Fruit fly (Drosophila melanogaster) ovary, adult (tissue): ENCODE data around the gene Krn.
A peak's percentile ranks its signal among the peaks of the same experiment; 100 is the strongest.

Experiments used
- CG17801 ChIP-seq: fragments of 200-800 bp; optimal IDR thresholded peaks from 2 replicates; lab custom pipeline; 2019; ENCODE audit warnings: missing biosample characterization, mild to moderate bottlenecking, missing genetic modification characterization, moderate library complexity; ENCODE audit not compliant: partially characterized antibody

The Krn gene

DNA sequence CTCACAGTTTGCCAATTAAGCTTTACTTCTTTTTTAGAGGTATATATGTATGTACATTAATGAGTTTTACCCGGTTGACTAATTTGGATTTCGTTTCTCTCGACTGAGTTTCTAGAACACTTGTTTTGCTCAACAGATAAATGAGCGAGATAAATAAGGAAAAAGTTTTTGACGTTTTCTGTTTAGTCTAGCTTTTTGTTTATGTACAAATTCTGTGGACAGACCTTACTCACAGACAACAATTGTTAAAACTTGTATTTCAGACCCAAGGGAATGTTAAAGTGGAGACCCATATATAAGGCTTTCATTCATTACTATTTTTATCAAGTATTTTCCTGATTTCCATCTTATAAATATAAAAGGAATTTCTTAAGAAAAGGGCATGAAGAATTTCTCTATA is 29.1 kb downstream of the Krn start:
- TF ChIP-seq CG17801 (GFP tag; lab: Kevin White, UChicago), result no peak

DNA sequence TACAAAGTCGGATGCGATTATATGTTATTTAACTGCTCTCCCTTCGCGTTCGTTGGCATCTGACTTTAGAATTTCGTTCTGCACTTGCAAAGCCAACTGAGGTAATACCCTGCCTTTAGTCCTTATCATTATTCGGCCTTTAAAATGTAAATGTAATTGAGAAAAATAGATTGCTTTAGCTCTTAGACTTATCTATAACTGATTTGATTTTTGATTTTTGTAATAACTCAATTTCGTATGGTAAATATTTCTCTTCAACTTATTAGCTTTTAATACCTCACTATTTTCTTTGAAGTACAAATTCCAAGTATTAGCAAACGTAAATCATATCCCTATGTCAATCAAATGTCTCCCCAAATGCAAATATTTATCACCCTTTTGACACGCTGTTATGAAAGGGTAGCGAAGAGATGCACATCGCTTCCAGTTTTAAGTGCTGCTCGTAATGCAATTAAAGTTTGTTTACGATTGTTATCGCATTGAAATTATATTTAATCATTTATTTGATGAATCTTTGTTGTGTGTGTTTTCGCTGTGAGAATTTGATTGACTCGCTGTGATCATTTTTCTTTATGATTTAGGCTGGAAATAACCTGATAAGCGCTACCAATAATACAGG is 29.8 kb downstream of the Krn start:
- TF ChIP-seq CG17801 (GFP tag; lab: Kevin White, UChicago), result no peak

DNA sequence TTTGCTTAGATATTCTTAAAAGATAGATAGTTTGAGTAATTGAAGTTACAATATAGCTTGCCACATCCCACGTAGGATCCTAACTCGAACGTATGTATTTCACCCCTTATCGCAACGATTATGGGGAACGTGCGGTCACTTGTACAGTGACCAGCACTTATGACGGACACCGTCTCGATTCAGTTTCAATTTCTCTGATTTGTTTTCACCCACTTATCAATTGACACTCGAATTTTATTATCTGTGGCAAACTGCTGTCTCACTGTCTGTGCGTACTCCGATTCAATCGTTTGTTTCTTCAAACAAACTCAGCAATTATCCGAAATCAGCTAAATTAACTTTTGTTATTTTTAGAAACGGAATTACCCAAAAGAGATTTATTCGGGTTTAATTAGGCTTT is 31.1 kb downstream of the Krn start:
- no peak for TF ChIP-seq CG17801 (GFP tag; lab: Kevin White, UChicago)

DNA sequence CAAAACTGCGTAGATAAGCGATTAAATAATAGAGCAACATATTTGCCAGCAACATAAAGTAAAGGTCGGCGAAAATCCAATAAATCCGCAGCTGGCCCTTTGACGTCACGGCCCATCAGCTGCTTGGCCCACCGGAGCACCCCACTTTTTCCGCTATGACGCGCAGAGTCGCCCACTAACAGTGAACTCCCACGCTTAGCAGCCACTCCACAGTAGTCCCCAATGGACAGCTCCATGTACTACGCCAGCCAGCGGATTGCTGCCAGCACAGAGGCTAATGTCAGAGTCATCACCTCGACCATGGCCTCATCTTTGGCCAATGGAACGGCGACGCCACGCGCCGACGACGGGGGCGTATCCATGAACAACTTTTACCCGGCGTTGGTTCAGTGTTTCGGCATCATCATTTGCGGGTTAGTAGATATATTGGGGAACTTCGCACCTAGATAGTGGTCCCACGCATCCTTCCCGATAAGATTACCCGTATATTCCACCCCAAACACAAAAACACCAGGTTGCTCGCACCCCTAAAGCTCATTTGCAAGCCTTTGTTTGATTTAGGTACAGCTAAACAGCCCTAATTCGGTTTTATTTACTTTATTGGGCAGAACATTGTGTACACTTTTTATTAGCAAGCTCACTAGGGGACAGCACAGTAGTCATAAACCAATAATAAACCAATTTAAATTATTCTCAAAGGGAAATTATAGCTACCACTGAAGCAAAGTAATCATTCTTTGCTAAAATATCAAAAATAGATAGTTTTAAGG is 31.8 kb downstream of the Krn start:
- TF ChIP-seq CG17801 (GFP tag; lab: Kevin White, UChicago), result no peak

DNA sequence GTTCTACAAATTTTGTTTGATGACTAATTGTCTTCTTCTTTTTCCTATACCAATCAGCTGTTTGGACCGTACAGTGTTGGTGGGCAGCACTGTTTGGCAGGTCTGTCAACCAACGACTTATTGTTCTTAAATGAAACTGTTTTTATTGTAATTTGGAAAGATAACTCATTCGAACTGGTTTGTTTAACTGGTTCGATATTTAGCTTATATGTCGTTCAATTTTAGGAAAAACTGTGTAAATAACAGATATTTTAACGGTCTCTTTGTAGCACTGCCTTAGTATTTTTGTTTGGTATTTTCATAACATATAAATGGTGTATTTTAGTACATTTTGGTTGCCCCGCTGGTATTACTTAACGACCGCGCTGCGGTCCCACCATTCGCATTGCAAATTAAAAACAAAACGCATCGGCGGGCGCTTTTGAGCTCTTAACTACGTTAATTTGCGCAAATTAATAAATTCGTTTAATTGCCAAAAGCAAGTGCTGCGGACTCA is 32.6 kb downstream of the Krn start, which contains the start of the genes Vps60 and anchor:
Vps60 (minus strand) TSS at position 175 of the 496 bp plus-strand sequence.
anchor (plus strand) TSS at position 374 of the 496 bp plus-strand sequence.
- TF ChIP-seq CG17801 (GFP tag; lab: Kevin White, UChicago), result peak; percentile 82

DNA sequence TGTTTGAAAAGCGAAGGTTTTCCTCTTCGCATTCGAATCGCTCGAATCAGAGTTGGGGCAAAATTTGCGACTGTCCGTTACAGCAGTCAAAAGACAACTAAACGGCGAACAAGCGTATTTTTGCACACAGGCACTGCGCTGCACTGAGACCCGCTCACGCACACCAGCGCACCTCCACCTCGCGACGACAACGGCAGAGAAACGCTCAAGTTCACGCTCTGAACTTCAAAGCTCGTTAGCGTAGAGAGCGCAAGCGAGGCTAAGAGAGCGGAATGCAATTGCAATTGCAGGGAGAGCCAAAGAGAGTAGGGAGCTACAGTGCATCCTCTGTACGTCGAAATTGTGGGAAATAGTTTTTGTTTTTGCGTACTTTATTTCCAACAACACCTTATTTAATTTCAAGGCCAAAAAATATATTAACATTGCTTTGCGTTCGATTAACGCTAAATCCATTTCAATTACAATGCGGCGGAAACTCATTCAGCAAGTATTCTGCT is 34.8 kb downstream of the Krn start, which contains the start of gene Eip74EF:
Eip74EF (minus strand) TSS at position 117 of the 497 bp plus-strand sequence.
- peak; percentile 76 for TF ChIP-seq CG17801 (GFP tag; lab: Kevin White, UChicago)

DNA sequence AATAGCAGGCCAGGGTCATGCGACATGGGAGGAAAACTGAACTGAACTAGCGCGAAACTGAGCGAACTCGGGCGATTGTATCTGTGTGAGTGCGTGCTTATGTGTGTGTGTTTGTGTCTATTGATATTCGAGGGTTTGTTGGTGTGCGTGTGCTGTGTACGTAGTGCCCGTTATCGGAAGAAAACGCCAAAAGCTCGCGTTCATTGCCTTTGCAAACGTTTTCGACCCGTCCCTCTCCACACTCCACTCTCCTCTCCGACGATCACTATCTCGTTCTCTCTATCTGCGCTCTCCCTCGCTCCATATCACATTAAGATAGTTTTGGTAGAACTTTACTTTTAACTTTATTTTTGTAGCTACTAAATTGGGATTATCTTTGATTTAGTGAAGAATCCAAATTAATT is 37.2 kb downstream of the Krn start:
- no peak for TF ChIP-seq CG17801 (GFP tag; lab: Kevin White, UChicago)

DNA sequence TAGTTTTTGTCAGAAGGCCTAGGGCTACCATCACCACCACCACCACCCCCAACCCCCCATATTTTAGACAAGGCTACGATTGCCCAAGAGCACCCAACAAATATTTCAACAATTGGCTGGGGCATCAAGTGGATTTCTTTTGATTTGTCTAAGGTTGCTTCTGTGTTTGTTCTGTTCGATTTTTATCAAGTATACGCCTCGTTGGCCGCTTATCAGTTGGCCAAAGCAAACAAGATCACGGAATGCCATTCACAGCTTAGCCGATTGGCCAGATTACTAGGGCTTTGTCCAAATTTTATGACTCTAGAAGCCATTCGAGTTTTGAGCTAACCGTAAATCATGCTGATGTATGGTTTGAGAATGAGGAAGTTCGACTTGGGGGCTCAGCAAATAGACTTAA is 38.2 kb downstream of the Krn start:
- no peak for TF ChIP-seq CG17801 (GFP tag; lab: Kevin White, UChicago)

DNA sequence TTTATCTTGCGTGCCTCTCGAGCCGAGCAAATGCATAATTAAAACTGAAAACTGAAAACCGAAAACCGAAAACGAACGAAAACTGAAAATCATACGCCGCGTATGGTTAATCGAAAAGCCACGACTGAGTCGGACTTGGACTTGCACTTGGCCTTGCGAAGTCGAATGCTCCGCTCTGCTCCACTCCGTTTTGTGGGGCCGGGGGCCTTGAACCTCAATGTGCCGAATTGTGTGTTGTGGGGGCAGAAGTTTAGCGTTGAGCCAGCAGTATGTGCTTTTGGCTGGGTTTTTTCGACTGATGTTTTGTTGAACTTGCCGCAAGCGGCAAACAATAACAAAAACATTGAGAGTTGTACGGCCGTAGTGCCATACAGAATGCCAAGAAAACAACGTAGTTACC is 38.8 kb downstream of the Krn start:
- TF ChIP-seq CG17801 (GFP tag; lab: Kevin White, UChicago), result no peak

DNA sequence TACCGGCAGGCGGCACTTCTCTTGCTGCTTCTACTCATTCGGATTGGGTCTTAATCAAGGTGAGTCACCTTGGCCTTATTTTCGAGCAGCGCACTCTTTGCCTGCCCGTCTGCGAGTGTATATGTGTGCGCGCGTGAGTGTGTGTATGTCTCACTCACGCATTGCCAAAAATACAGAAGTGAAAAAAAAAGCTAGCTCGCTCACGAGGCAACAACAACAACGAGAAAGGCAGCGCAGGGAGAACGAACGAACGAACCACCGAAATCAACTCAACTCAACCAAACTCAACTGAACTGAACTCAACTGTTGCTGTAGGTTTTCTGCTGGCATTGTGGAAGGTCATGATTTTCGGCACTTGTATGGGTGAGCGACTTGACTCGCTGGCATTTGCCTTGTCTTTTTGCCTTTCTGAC is 40.1 kb downstream of the Krn start:
- no peak for TF ChIP-seq CG17801 (GFP tag; lab: Kevin White, UChicago)

DNA sequence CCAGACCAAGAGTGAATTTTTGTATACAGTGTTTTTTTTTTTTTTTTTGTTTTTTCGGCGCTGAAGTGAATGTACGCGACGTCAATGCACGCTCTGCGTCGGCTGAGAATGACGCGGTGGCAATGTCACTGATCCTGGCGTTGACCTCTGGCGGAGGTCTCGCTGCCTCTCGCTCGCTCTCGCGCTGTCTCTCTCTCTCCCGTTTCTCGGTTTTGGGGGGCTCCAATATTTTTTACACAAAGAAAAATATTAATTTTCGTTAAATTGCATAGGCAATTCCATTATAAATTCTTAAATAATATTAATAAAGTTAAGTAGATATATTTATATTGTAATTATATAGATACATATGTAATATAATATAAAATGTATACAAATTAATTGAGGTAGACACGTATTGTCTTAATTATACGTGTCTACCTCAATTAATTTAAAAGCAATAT is 40.8 kb downstream of the Krn start:
- TF ChIP-seq CG17801 (GFP tag; lab: Kevin White, UChicago), result no peak

DNA sequence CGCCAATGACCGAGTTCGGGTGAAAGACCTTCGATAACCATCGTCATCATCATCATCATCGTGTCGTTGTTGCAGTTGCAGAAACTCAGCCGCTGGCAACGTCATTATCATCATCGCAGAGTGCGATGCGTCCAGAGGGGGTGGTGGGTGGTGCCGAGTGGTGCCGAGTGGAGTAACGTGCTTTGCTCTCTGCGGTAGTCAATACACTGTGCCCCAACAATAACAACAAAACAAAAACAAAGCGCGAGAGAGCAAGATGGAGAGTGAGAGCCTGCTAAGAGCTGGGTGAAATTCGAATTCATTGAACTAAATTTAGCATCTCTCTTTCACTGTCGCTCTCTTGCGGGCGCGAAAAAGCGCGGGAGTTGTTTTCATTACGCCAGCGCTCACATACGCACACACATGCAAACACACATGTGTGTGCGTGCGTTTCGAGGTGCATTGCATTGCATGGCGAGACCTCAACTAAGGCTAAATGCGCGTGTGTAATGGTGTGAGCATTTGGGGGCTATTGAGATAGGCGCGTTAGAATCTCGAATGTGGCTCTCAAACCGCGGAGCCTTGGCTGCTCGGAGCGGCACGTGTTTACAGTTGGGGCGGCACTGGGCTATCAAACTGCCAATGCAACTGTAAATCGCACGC is 42.1 kb downstream of the Krn start:
- TF ChIP-seq CG17801 (GFP tag; lab: Kevin White, UChicago), result peak; percentile 14

DNA sequence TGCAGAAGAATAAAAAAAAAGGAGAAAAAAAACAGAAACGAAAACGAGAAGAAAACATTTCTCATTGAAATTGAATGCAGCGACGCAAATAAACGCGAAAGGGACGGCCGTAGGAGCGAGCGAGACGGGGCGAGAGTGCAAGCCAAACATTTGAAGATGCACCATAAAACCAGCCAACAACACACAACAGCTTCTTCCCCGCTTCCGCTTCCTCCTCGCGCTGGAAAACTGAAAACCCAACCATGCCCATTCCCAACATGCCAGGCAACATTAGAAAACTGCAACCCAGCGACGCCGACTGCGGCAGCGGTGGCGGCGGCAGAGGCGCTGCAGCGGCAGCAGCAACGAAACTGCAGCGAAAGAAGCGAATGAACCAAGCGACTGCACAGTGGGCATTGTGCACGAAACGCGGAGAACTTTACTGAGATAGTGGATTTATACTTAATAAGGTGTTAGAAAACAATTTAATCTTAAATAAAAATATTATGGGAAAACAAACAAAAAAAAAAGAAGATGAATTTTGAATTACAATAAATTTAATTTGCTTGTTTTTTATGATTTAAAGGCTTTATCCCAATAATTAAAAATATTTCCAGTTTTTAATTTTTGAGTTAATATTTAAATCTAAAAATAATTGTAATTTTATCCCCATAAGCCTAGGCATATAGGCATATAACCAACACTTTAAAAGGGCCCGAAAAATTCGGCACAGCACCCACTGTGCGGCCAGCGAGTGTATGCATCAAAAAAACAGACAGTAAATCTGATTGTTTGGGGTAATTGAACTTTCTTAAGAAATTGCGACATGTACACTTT is 43.0 kb downstream of the Krn start:
- peak; percentile 31 for TF ChIP-seq CG17801 (GFP tag; lab: Kevin White, UChicago)

DNA sequence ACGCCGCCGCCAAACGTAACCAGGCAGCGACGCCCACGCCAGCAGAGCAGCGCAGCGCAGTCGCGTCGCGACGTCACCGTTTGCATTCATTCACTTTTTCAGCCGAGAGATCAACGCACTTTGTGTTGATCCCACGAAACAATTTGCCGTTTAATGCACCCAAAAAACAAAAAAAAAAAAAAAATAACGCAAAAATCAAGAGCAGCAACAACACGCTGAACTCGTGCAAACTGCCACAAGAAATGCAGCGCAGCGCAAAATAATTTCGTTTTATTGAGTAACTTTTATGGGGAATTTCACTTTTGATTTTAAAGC is 45.1 kb downstream of the Krn start:
- no peak for TF ChIP-seq CG17801 (GFP tag; lab: Kevin White, UChicago)
